Fruit fly (Drosophila melanogaster) whole organism, prepupa: Measurements from ENCODE around the gene Bre1.
A peak's percentile ranks its signal among the peaks of the same experiment; 100 is the strongest.

Source experiments
- Blimp-1 ChIP-seq: fragments of 200-800 bp; sonication (Bioruptor generic); optimal IDR thresholded peaks from 3 replicates; lab custom pipeline; 2017; ENCODE audit warnings: missing biosample characterization, missing genetic modification characterization, mild to moderate bottlenecking, moderate library complexity, missing genetic modification reagents
- CG10631 ChIP-seq: fragments of 200-800 bp; sonication (Bioruptor generic); optimal IDR thresholded peaks from 2 replicates; lab custom pipeline; 2016; ENCODE audit warnings: missing biosample characterization, missing genetic modification characterization
- CG8119 ChIP-seq: fragments of 200-800 bp; sonication (Bioruptor generic); IDR thresholded peaks from 3 replicates; pipeline ENCODE4 v1.3.6; 2022; ENCODE audit warnings: missing biosample characterization, missing genetic modification characterization
- Lpt ChIP-seq: fragments of 200-800 bp; sonication (Bioruptor generic); optimal IDR thresholded peaks from 3 replicates; lab custom pipeline; 2016; ENCODE audit warnings: missing biosample characterization, missing genetic modification characterization
- acj6 ChIP-seq: fragments of 200-800 bp; sonication (Bioruptor generic); optimal IDR thresholded peaks from 3 replicates; lab custom pipeline; 2016; ENCODE audit warnings: missing biosample characterization, missing genetic modification characterization
- ss ChIP-seq, 2 experiments: fragments of 200-800 bp; sonication (Bioruptor generic); optimal IDR thresholded peaks; 2 replicates in 1 of 2; 3 replicates in 1 of 2; lab custom pipeline; 2017 to 2018; ENCODE audit warnings: mild to moderate bottlenecking in 2 of 2, missing biosample characterization in 2 of 2, missing genetic modification characterization in 2 of 2, moderate library complexity in 1 of 2
- topi ChIP-seq: fragments of 200-800 bp; sonication (Bioruptor generic); optimal IDR thresholded peaks from 3 replicates; lab custom pipeline; 2016; ENCODE audit warnings: missing biosample characterization, missing genetic modification characterization

DNA sequence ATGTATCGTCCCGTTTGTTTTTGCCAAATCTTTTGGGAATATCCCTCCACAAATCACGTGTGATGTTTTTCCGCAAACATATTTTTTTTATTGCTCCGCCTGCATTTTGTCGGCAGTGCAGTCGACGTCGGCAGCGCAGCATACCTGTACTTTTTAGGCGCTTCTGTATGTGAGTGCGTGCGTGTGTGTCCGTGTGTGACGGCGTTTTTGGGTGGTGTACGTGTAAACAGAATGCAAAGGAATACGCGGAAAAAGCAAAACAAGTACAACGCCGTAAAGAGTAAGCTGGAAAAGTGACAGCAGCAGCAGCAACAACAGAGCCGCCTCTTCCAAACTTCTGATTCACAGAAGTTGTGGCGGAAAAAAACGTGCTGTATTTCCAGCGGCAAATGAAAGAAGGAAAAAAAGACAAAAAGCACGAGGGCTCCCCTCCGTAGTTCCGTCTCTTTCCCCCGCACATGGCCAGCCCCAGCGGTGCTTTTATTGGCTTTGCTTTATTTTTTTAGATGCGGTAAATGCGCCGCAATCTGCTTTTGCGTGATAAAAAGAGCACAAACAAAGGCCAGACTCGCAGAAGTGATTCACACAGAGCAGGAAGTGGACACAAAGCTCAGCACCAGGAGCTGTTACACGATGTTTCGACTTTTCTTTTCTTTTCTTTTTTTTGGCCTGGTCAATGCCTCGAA lies 23.7 kb downstream of the Bre1 start:
- TF ChIP-seq Blimp-1 (peak; percentile 52), CG10631 (no peak), ss (GFP tag; optimal IDR thresholded peaks at IDR 0.05; lab: Kevin White, UChicago) (peak; percentile 94 to 97), Lpt (GFP tag; lab: Kevin White, UChicago) (peak; percentile 57), acj6 (no peak), CG8119 (GFP tag; lab: Robert Waterston, UW) (peak; percentile 84), topi (GFP tag; lab: Kevin White, UChicago) (no peak)
